Worm (Caenorhabditis elegans) whole organism, L1 larva: ENCODE results near the gene gtl-1.

Experiments used
- aly-2 ChIP-seq: fragments of 150-350 bp; optimal IDR thresholded peaks from 2 replicates; lab custom pipeline; 2014; ENCODE audit warnings: missing biosample characterization, missing genetic modification characterization
- elt-2 ChIP-seq: sonication (generic microtip); optimal IDR thresholded peaks from 2 replicates; lab custom pipeline; 2016; ENCODE audit warnings: missing genetic modification characterization, mild to moderate bottlenecking, inconsistent platforms, missing compliant biosample characterization, missing genetic modification reagents
- elt-3 ChIP-seq, 6 experiments: fragments of 150-350 bp in 1 of 6; sonication (generic microtip); optimal IDR thresholded peaks; 2 replicates each; lab custom pipeline; 2017 to 2018; ENCODE audit warnings: missing biosample characterization in 6 of 6, missing genetic modification characterization in 6 of 6, inconsistent platforms in 1 of 6
- nhr-76 ChIP-seq: sonication (generic microtip); optimal IDR thresholded peaks from 2 replicates; lab custom pipeline; 2017; ENCODE audit warnings: missing biosample characterization, missing genetic modification characterization

ce11 chrIV:11235755-11236154 is 23.6 kb downstream of the gtl-1 start:
- no peak for TF ChIP-seq nhr-76 (tag; lab: Kevin White, UChicago)
- no peak for TF ChIP-seq elt-2
- TF ChIP-seq aly-2 (tag; lab: Kevin White, UChicago) = no peak
- no peak for TF ChIP-seq elt-3 (tag; optimal IDR thresholded peaks at IDR 0.05; lab: Kevin White, UChicago)
